Fruit fly (Drosophila melanogaster) whole organism, embryonic: ENCODE data around the gene CG2617.
A peak's percentile ranks its signal among the peaks of the same experiment; 100 is the strongest.

Experiments used
- Adf1 ChIP-seq: fragments of 200-800 bp; sonication (Bioruptor generic); IDR thresholded peaks from 2 replicates; pipeline ENCODE4 v1.3.6; 2022; ENCODE audit warnings: missing biosample characterization, missing genetic modification characterization
- B-H1 ChIP-seq: fragments of 200-800 bp; sonication (Bioruptor generic); IDR thresholded peaks from 3 replicates; pipeline ENCODE4 v1.3.6; 2022; ENCODE audit warnings: missing biosample characterization, missing genetic modification characterization
- B-H2 ChIP-seq: fragments of 200-800 bp; sonication (Bioruptor generic); optimal IDR thresholded peaks from 2 replicates; lab custom pipeline; 2018; ENCODE audit warnings: missing biosample characterization, mild to moderate bottlenecking, missing genetic modification characterization
- BEAF-32 ChIP-seq: fragments of 200-800 bp; sonication (Bioruptor generic); optimal IDR thresholded peaks from 3 replicates; lab custom pipeline; 2017; ENCODE audit warnings: missing biosample characterization, missing genetic modification characterization, mild to moderate bottlenecking, moderate library complexity, missing genetic modification reagents
- Bteb2 ChIP-seq: fragments of 200-800 bp; sonication (Bioruptor generic); optimal IDR thresholded peaks from 2 replicates; lab custom pipeline; 2016; ENCODE audit warnings: missing biosample characterization, missing genetic modification characterization
- C15 ChIP-seq: fragments of 200-800 bp; sonication (Bioruptor generic); IDR thresholded peaks from 3 replicates; pipeline ENCODE4 v1.3.6; 2022; ENCODE audit warnings: missing biosample characterization, missing genetic modification characterization
- CG1024 ChIP-seq: fragments of 200-800 bp; sonication (Bioruptor generic); IDR thresholded peaks from 2 replicates; pipeline ENCODE4 v1.3.6; 2022; ENCODE audit warnings: missing biosample characterization, missing genetic modification characterization
- CG10565 ChIP-seq: fragments of 200-800 bp; sonication (Bioruptor generic); optimal IDR thresholded peaks from 3 replicates; lab custom pipeline; 2016; ENCODE audit warnings: missing biosample characterization, mild to moderate bottlenecking, missing genetic modification characterization
- CG12219 ChIP-seq: fragments of 200-800 bp; sonication (Bioruptor generic); optimal IDR thresholded peaks from 3 replicates; lab custom pipeline; 2018; ENCODE audit warnings: missing biosample characterization, mild to moderate bottlenecking, missing genetic modification characterization
- CG14667 ChIP-seq: fragments of 200-800 bp; sonication (Bioruptor generic); IDR thresholded peaks from 2 replicates; pipeline ENCODE4 v1.3.6; 2022; ENCODE audit warnings: missing biosample characterization, missing genetic modification characterization
- CG16779 ChIP-seq: fragments of 200-800 bp; sonication (Bioruptor generic); IDR thresholded peaks from 2 replicates; pipeline ENCODE4 v1.3.6; 2022; ENCODE audit warnings: missing biosample characterization, missing genetic modification characterization
- CG17385 ChIP-seq: fragments of 200-800 bp; sonication (Bioruptor generic); optimal IDR thresholded peaks from 3 replicates; lab custom pipeline; 2018; ENCODE audit warnings: missing biosample characterization, mild to moderate bottlenecking, missing genetic modification characterization
- CG1832 ChIP-seq: fragments of 200-800 bp; sonication (Bioruptor generic); optimal IDR thresholded peaks from 2 replicates; lab custom pipeline; 2017; ENCODE audit warnings: missing biosample characterization, mild to moderate bottlenecking, missing genetic modification characterization, inconsistent platforms
- CG4617 ChIP-seq: fragments of 200-800 bp; sonication (Bioruptor generic); optimal IDR thresholded peaks from 3 replicates; lab custom pipeline; 2016; ENCODE audit warnings: missing biosample characterization, missing genetic modification characterization, borderline replicate concordance
- CG6854 ChIP-seq: fragments of 200-800 bp; sonication (Bioruptor generic); optimal IDR thresholded peaks from 3 replicates; lab custom pipeline; 2017; ENCODE audit warnings: missing biosample characterization, mild to moderate bottlenecking, missing genetic modification characterization
- CG7372 ChIP-seq: fragments of 200-800 bp; sonication (Bioruptor generic); IDR thresholded peaks from 2 replicates; pipeline ENCODE4 v1.3.6; 2022; ENCODE audit warnings: missing biosample characterization, missing genetic modification characterization
- CHES-1-like ChIP-seq: fragments of 200-800 bp; sonication (Bioruptor generic); optimal IDR thresholded peaks from 2 replicates; lab custom pipeline; 2016; ENCODE audit warnings: missing biosample characterization, missing genetic modification characterization
- Dad ChIP-seq: fragments of 200-800 bp; sonication (Bioruptor generic); optimal IDR thresholded peaks from 3 replicates; lab custom pipeline; 2016; ENCODE audit warnings: missing biosample characterization, missing genetic modification characterization
- HLHmδ ChIP-seq: fragments of 200-800 bp; sonication (Bioruptor generic); optimal IDR thresholded peaks from 2 replicates; lab custom pipeline; 2018; ENCODE audit warnings: missing biosample characterization, mild to moderate bottlenecking, missing genetic modification characterization, moderate library complexity
- Hr3 ChIP-seq: fragments of 200-800 bp; sonication (Bioruptor generic); optimal IDR thresholded peaks from 3 replicates; lab custom pipeline; 2016; ENCODE audit warnings: missing biosample characterization, missing genetic modification characterization
- NC2α ChIP-seq: fragments of 200-800 bp; sonication (Bioruptor generic); optimal IDR thresholded peaks from 2 replicates; lab custom pipeline; 2016; ENCODE audit warnings: missing biosample characterization, missing genetic modification characterization
- NfI ChIP-seq: fragments of 200-800 bp; sonication (Bioruptor generic); optimal IDR thresholded peaks from 3 replicates; lab custom pipeline; 2018; ENCODE audit warnings: missing biosample characterization, mild to moderate bottlenecking, missing genetic modification characterization, moderate library complexity
- Rx ChIP-seq: fragments of 200-800 bp; sonication (Bioruptor generic); IDR thresholded peaks from 2 replicates; pipeline ENCODE4 v1.3.6; 2022; ENCODE audit warnings: missing biosample characterization, missing genetic modification characterization
- ac ChIP-seq: fragments of 200-800 bp; sonication (Bioruptor generic); optimal IDR thresholded peaks from 3 replicates; lab custom pipeline; 2017; ENCODE audit warnings: missing biosample characterization, mild to moderate bottlenecking, missing genetic modification characterization
- al ChIP-seq: fragments of 200-800 bp; sonication (Bioruptor generic); IDR thresholded peaks from 2 replicates; pipeline ENCODE4 v1.3.6; 2022; ENCODE audit warnings: missing biosample characterization, missing genetic modification characterization
- ase ChIP-seq: fragments of 200-800 bp; sonication (Bioruptor generic); IDR thresholded peaks from 3 replicates; pipeline ENCODE4 v1.3.6; 2022; ENCODE audit warnings: missing biosample characterization, missing genetic modification characterization
- cato ChIP-seq: fragments of 200-800 bp; sonication (Bioruptor generic); optimal IDR thresholded peaks from 2 replicates; lab custom pipeline; 2016; ENCODE audit warnings: missing biosample characterization, missing genetic modification characterization, borderline replicate concordance
- ems ChIP-seq: fragments of 200-800 bp; sonication (Bioruptor generic); optimal IDR thresholded peaks from 3 replicates; lab custom pipeline; 2016; ENCODE audit warnings: missing biosample characterization, missing genetic modification characterization
- fru ChIP-seq: fragments of >200 bp; optimal IDR thresholded peaks from 2 replicates; lab custom pipeline; 2017
- ftz-f1 ChIP-seq: fragments of 200-800 bp; sonication (Bioruptor generic); optimal IDR thresholded peaks from 2 replicates; lab custom pipeline; 2016; ENCODE audit warnings: missing biosample characterization, missing genetic modification characterization
- hkb ChIP-seq, 2 experiments: fragments of 200-800 bp in 1 of 2; fragments of >200 bp in 1 of 2; sonication (Bioruptor generic) in 1 of 2; IDR thresholded peaks in 1 of 2; optimal IDR thresholded peaks in 1 of 2; 2 replicates each; pipeline versions ENCODE4 v1.3.6 to Lab custom; 2017 to 2022; ENCODE audit warnings: missing biosample characterization in 1 of 2, missing genetic modification characterization in 1 of 2
- lab ChIP-seq: fragments of 200-800 bp; sonication (Bioruptor generic); optimal IDR thresholded peaks from 3 replicates; lab custom pipeline; 2017; ENCODE audit warnings: missing biosample characterization, missing genetic modification characterization, mild to moderate bottlenecking, moderate library complexity, missing genetic modification reagents
- lbe ChIP-seq: fragments of 200-800 bp; sonication (Bioruptor generic); optimal IDR thresholded peaks from 2 replicates; lab custom pipeline; 2016; ENCODE audit warnings: missing biosample characterization, mild to moderate bottlenecking, missing genetic modification characterization
- lilli ChIP-seq: fragments of 200-800 bp; sonication (Bioruptor generic); optimal IDR thresholded peaks from 3 replicates; lab custom pipeline; 2016; ENCODE audit warnings: missing biosample characterization, missing genetic modification characterization
- lov ChIP-seq, 2 experiments: fragments of 200-800 bp in 1 of 2; fragments of >200 bp in 1 of 2; sonication (Bioruptor generic) in 1 of 2; IDR thresholded peaks in 1 of 2; optimal IDR thresholded peaks in 1 of 2; 2 replicates in 1 of 2; 3 replicates in 1 of 2; pipeline versions ENCODE4 v1.3.6 to Lab custom; 2017 to 2022; ENCODE audit warnings: missing biosample characterization in 1 of 2, missing genetic modification characterization in 1 of 2
- luna ChIP-seq: fragments of 200-800 bp; sonication (Bioruptor generic); optimal IDR thresholded peaks from 2 replicates; lab custom pipeline; 2016; ENCODE audit warnings: missing biosample characterization, missing genetic modification characterization
- maf-S ChIP-seq: fragments of 200-800 bp; sonication (Bioruptor generic); optimal IDR thresholded peaks from 2 replicates; lab custom pipeline; 2016; ENCODE audit warnings: missing biosample characterization, missing genetic modification characterization
- org-1 ChIP-seq: fragments of 200-800 bp; sonication (Bioruptor generic); optimal IDR thresholded peaks from 2 replicates; lab custom pipeline; 2017; ENCODE audit warnings: missing biosample characterization, missing genetic modification characterization
- peb ChIP-seq: fragments of 200-800 bp; sonication (Bioruptor generic); IDR thresholded peaks from 2 replicates; pipeline ENCODE4 v1.3.6; 2022; ENCODE audit warnings: missing biosample characterization, missing genetic modification characterization
- phol ChIP-seq: fragments of 200-800 bp; sonication (Bioruptor generic); optimal IDR thresholded peaks from 3 replicates; lab custom pipeline; 2018; ENCODE audit warnings: missing biosample characterization, mild to moderate bottlenecking, missing genetic modification characterization, moderate library complexity
- prd ChIP-seq, 3 experiments: fragments of >200 bp in 2 of 3; fragments of 200-800 bp in 1 of 3; sonication (Bioruptor generic) in 1 of 3; optimal IDR thresholded peaks in 2 of 3; IDR thresholded peaks in 1 of 3; 2 replicates in 2 of 3; 3 replicates in 1 of 3; pipeline versions ENCODE4 v1.3.6 to Lab custom; 2017 to 2022; ENCODE audit warnings: missing biosample characterization in 1 of 3, missing genetic modification characterization in 1 of 3
- scrt ChIP-seq: fragments of 200-800 bp; sonication (Bioruptor generic); optimal IDR thresholded peaks from 2 replicates; lab custom pipeline; 2018; ENCODE audit warnings: missing biosample characterization, mild to moderate bottlenecking, missing genetic modification characterization, moderate library complexity
- sd ChIP-seq: fragments of 200-800 bp; sonication (Bioruptor generic); optimal IDR thresholded peaks from 3 replicates; lab custom pipeline; 2018; ENCODE audit warnings: missing biosample characterization, mild to moderate bottlenecking, missing genetic modification characterization, moderate library complexity
- sens-2 ChIP-seq: fragments of 200-800 bp; sonication (Bioruptor generic); IDR thresholded peaks from 2 replicates; pipeline ENCODE4 v1.3.6; 2022; ENCODE audit warnings: missing biosample characterization, missing genetic modification characterization
- tio ChIP-seq: fragments of 200-800 bp; sonication (Bioruptor generic); optimal IDR thresholded peaks from 2 replicates; lab custom pipeline; 2017; ENCODE audit warnings: missing biosample characterization, missing genetic modification characterization, inconsistent platforms
- tll ChIP-seq, 2 experiments: fragments of 200-800 bp in 1 of 2; fragments of >200 bp in 1 of 2; sonication (Bioruptor generic) in 1 of 2; optimal IDR thresholded peaks; 2 replicates each; lab custom pipeline; 2017 to 2019; ENCODE audit warnings: missing biosample characterization in 2 of 2, missing genetic modification characterization in 2 of 2, mild to moderate bottlenecking in 1 of 2, moderate library complexity in 1 of 2
- usp ChIP-seq: fragments of >200 bp; optimal IDR thresholded peaks from 2 replicates; lab custom pipeline; 2017; ENCODE audit warnings: missing biosample characterization, missing genetic modification characterization
- zf30C ChIP-seq: fragments of 200-800 bp; sonication (Bioruptor generic); optimal IDR thresholded peaks from 3 replicates; lab custom pipeline; 2018; ENCODE audit warnings: missing biosample characterization, mild to moderate bottlenecking, missing genetic modification characterization

CG2617 gene

DNA sequence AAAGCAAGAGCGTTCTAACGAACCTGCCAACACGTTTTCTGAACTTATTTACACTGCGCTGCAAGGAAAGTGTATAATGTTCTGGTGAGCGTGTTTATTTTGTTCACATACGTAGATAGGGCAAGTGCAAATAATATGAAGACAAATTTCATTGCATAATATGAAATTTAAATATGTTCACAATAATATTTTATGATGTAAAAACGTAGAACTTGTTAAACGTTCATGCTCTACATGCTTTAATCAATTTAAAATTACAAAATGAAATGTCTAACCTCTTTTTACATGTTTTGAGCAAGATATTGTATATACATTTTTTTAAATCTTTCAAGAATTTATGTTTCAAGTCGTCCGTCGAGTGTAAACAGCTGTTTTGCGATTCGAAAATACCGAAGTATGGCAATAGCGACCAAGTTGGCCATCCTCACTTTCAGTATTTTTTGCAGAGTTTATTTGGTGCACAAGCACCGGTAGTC lies 36.7 kb upstream of the CG2617 start, which contains the start of the genes phr6-4 and CG2608 (continued):
- TF ChIP-seq sens-2 (GFP tag; lab: Robert Waterston, UW) (peak; percentile 30; the same call in 1 of the 2 replicates), CHES-1-like (GFP tag; lab: Kevin White, UChicago) (peak; percentile 83), CG1832 (GFP tag; lab: Kevin White, UChicago) (no peak), C15 (peak; percentile 69; the same call in 1 of the 3 replicates), org-1 (peak; percentile 84), cato (GFP tag; lab: Kevin White, UChicago) (peak; percentile 85), CG10565 (peak; percentile 68), B-H2 (peak; percentile 82), ase (GFP tag; lab: Robert Waterston, UW) (peak; percentile 77), tll (GFP tag; optimal IDR thresholded peaks at IDR 0.05; lab: Kevin White, UChicago) (no peak), prd (optimal IDR thresholded peaks at IDR 0.05; lab: Kevin White, UChicago) (no peak), prd (GFP tag; IDR thresholded peaks at IDR 0.05; lab: Robert Waterston, UW) (peak; percentile 90), NfI (GFP tag; lab: Kevin White, UChicago) (peak; percentile 94), ac (peak; percentile 78), tio (peak; percentile 97)

DNA sequence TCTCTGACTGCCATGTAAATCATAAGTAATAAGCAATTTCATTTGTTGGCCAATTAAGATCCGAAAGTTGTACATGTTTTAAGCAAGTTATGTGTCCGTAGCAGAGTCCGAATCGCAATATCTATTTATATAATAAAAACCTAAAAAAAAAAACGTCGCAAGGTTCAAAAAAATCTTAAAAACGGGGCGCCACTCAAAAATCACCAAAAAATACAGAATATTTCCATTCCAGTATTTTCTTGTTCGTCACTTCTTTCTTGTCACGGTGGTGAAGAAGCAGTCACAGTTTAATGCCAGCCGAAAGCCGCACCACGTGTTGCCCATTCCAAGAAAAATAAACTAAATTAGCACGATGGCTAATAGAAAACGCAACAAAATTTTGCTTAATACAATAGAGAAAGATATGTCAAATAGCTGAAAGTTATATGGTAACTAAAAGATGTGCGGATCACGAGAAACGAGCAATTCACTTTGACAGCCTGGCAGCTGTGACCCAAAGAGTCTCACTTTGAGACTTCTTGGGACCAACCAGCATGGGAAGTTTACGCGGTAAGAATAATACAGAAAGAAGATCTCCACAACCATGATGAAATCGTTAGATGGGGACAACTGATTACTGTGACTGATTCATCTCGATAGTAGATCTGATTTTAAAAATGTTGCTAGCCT lies 34.8 kb upstream of the CG2617 start:
- TF ChIP-seq Bteb2 (GFP tag; lab: Kevin White, UChicago) = peak; percentile 9
- no peak for TF ChIP-seq maf-S (GFP tag; lab: Kevin White, UChicago)
- no peak for TF ChIP-seq hkb (optimal IDR thresholded peaks at IDR 0.05; lab: Kevin White, UChicago)
- TF ChIP-seq hkb (GFP tag; IDR thresholded peaks at IDR 0.05; lab: Robert Waterston, UW) = no peak
- TF ChIP-seq Adf1 (GFP tag; lab: Robert Waterston, UW) = no peak
- TF ChIP-seq zf30C (GFP tag; lab: Kevin White, UChicago) = peak; percentile 44
- TF ChIP-seq usp (GFP tag; lab: Kevin White, UChicago) = no peak
- no peak for TF ChIP-seq luna (GFP tag; lab: Kevin White, UChicago)
- TF ChIP-seq CG12219 (GFP tag; lab: Kevin White, UChicago) = no peak
- TF ChIP-seq BEAF-32 (GFP tag; lab: Kevin White, UChicago) = peak; percentile 36
- no peak for TF ChIP-seq lov (optimal IDR thresholded peaks at IDR 0.05; lab: Kevin White, UChicago)
- TF ChIP-seq lov (GFP tag; IDR thresholded peaks at IDR 0.05; lab: Robert Waterston, UW) = no peak
- no peak for TF ChIP-seq Hr3
- no peak for TF ChIP-seq CG6854 (GFP tag; lab: Kevin White, UChicago)
- peak; percentile 6 for TF ChIP-seq Dad (GFP tag; lab: Kevin White, UChicago)
- TF ChIP-seq CG7372 (GFP tag; lab: Robert Waterston, UW) = no peak
- no peak for TF ChIP-seq sd (tag; lab: Kevin White, UChicago)
- no peak for TF ChIP-seq lab (GFP tag; lab: Kevin White, UChicago)
- no peak for TF ChIP-seq HLHmδ (GFP tag; lab: Kevin White, UChicago)
- peak; percentile 0 for TF ChIP-seq ftz-f1 (GFP tag; lab: Kevin White, UChicago)
- TF ChIP-seq lbe (GFP tag; lab: Kevin White, UChicago) = no peak
- no peak for TF ChIP-seq CG14667
- peak; percentile 48 for TF ChIP-seq scrt (GFP tag; lab: Kevin White, UChicago)
- no peak for TF ChIP-seq fru (lab: Kevin White, UChicago)
- TF ChIP-seq B-H1 (GFP tag; lab: Robert Waterston, UW) = no peak
- TF ChIP-seq Rx (GFP tag; lab: Robert Waterston, UW) = no peak
- no peak for TF ChIP-seq ems (GFP tag; lab: Kevin White, UChicago)
- TF ChIP-seq al (GFP tag; lab: Robert Waterston, UW) = no peak
- peak; percentile 5 for TF ChIP-seq phol
- TF ChIP-seq peb (GFP tag; lab: Robert Waterston, UW) = no peak
- peak; percentile 45 for TF ChIP-seq CG17385 (GFP tag; lab: Kevin White, UChicago)
- TF ChIP-seq lilli (GFP tag; lab: Kevin White, UChicago) = peak; percentile 24
- peak; percentile 16 for TF ChIP-seq CG4617 (GFP tag; lab: Kevin White, UChicago)
- TF ChIP-seq CG16779 (GFP tag; lab: Robert Waterston, UW) = no peak
- TF ChIP-seq NC2α (GFP tag; lab: Kevin White, UChicago) = no peak
- no peak for TF ChIP-seq CG1024 (GFP tag; lab: Robert Waterston, UW)
